Fruit fly (Drosophila melanogaster) whole organism, pupa: Measurements from ENCODE around the gene CG32066.

ENCODE experiments used
- CG12605 ChIP-seq: fragments of 200-800 bp; sonication (Bioruptor generic); IDR thresholded peaks from 2 replicates; pipeline ENCODE4 v1.3.6; 2022; ENCODE audit warnings: missing biosample characterization, missing genetic modification characterization
- CG4496 ChIP-seq: fragments of 200-800 bp; sonication (Bioruptor generic); IDR thresholded peaks from 3 replicates; pipeline ENCODE4 v1.3.6; 2022; ENCODE audit warnings: missing biosample characterization, missing genetic modification characterization
- CG8159 ChIP-seq: fragments of 200-800 bp; sonication (Bioruptor generic); optimal IDR thresholded peaks from 3 replicates; lab custom pipeline; 2018; ENCODE audit warnings: missing biosample characterization, mild to moderate bottlenecking, missing genetic modification characterization, moderate library complexity
- EcR ChIP-seq: fragments of 200-800 bp; sonication (Bioruptor generic); optimal IDR thresholded peaks from 3 replicates; lab custom pipeline; 2019; ENCODE audit warnings: missing biosample characterization, missing genetic modification characterization, mild to moderate bottlenecking, moderate library complexity, missing genetic modification reagents
- Pif1A ChIP-seq: fragments of 200-800 bp; sonication (Bioruptor generic); optimal IDR thresholded peaks from 3 replicates; lab custom pipeline; 2016; ENCODE audit warnings: missing biosample characterization, missing genetic modification characterization
- fd96Ca ChIP-seq: fragments of 200-800 bp; sonication (Bioruptor generic); IDR thresholded peaks from 3 replicates; pipeline ENCODE4 v1.3.6; 2022; ENCODE audit warnings: missing biosample characterization, missing genetic modification characterization
- gl ChIP-seq: fragments of 200-800 bp; sonication (Bioruptor generic); optimal IDR thresholded peaks from 2 replicates; lab custom pipeline; 2018; ENCODE audit warnings: missing biosample characterization, mild to moderate bottlenecking, missing genetic modification characterization

DNA sequence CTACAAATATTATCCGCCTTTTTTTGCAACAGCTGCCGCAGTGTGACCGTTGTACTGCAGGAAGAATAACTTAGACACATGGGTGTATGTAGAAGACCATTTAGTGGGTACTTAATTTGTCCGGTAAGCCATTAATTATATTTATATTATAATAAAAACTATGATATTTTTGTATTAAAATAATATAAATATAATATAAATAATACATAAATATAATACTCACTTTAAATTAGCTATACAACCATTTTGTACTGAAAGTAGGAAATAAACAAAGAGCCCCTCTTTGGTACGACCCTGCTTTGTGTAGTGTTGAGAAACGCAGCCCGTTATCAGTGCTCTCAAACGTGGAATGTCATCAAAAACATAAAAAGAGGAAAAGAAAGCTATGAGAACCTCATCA, 23.0 kb downstream of the CG32066 start, which contains the start of gene Cnep1r2:
- TF ChIP-seq CG12605 (GFP tag; lab: Robert Waterston, UW) (peak; percentile 76), gl (peak; percentile 65), CG4496 (GFP tag; lab: Robert Waterston, UW) (peak; percentile 94), CG8159 (peak; percentile 97), EcR (no peak), Pif1A (GFP tag; lab: Kevin White, UChicago) (no peak), fd96Ca (GFP tag; lab: Robert Waterston, UW) (peak; percentile 86)
